Worm (Caenorhabditis elegans) whole organism, L3 larva: ENCODE results near the gene W03C9.6.

Experiments
- ZK546.5 ChIP-seq: sonication (generic microtip); optimal IDR thresholded peaks from 2 replicates; lab custom pipeline; 2017; ENCODE audit warnings: missing biosample characterization, missing genetic modification characterization
- aly-2 ChIP-seq: fragments of 150-350 bp; optimal IDR thresholded peaks from 2 replicates; lab custom pipeline; 2014; ENCODE audit warnings: missing biosample characterization, missing genetic modification characterization
- ama-1 ChIP-seq: fragments of 150-350 bp; optimal IDR thresholded peaks from 2 replicates; lab custom pipeline; 2018
- ceh-16 ChIP-seq: sonication (generic microtip); optimal IDR thresholded peaks from 2 replicates; lab custom pipeline; 2017; ENCODE audit warnings: missing biosample characterization, missing genetic modification characterization
- ceh-28 ChIP-seq: fragments of 150-350 bp; optimal IDR thresholded peaks from 2 replicates; lab custom pipeline; 2014; ENCODE audit warnings: missing biosample characterization, missing genetic modification reagents, missing genetic modification characterization
- ceh-82 ChIP-seq: fragments of 150-350 bp; optimal IDR thresholded peaks from 2 replicates; lab custom pipeline; 2014; ENCODE audit warnings: missing biosample characterization, missing genetic modification characterization
- ceh-9 ChIP-seq: sonication (generic microtip); optimal IDR thresholded peaks from 2 replicates; lab custom pipeline; 2018; ENCODE audit warnings: missing biosample characterization, missing genetic modification characterization
- daf-12 ChIP-seq: fragments of 150-350 bp; optimal IDR thresholded peaks from 2 replicates; lab custom pipeline; 2014; ENCODE audit warnings: missing biosample characterization, missing genetic modification reagents, missing genetic modification characterization
- egl-27 ChIP-seq: sonication (generic microtip); optimal IDR thresholded peaks from 4 replicates; lab custom pipeline; 2017; ENCODE audit warnings: missing biosample characterization, missing genetic modification reagents, missing genetic modification characterization
- egl-5 ChIP-seq: fragments of 150-350 bp; optimal IDR thresholded peaks from 2 replicates; lab custom pipeline; 2017; ENCODE audit warnings: missing biosample characterization, missing genetic modification reagents, missing genetic modification characterization, inconsistent platforms
- elt-2 ChIP-seq: sonication (generic microtip); optimal IDR thresholded peaks from 2 replicates; lab custom pipeline; 2016; ENCODE audit warnings: missing genetic modification reagents, mild to moderate bottlenecking, missing genetic modification characterization, missing compliant biosample characterization
- elt-3 ChIP-seq, 3 experiments: fragments of 150-350 bp in 1 of 3; sonication (generic microtip) in 2 of 3; optimal IDR thresholded peaks; 2 replicates in 2 of 3; 4 replicates in 1 of 3; lab custom pipeline; 2014 to 2017; ENCODE audit warnings: missing biosample characterization in 3 of 3, missing genetic modification characterization in 3 of 3
- eor-1 ChIP-seq, 2 experiments: fragments of 150-350 bp; optimal IDR thresholded peaks; 2 replicates each; lab custom pipeline; 2014 to 2018; ENCODE audit warnings: missing biosample characterization in 2 of 2, missing genetic modification characterization in 2 of 2
- fkh-10 ChIP-seq: sonication (generic microtip); optimal IDR thresholded peaks from 2 replicates; lab custom pipeline; 2017; ENCODE audit warnings: missing biosample characterization, missing genetic modification reagents, missing genetic modification characterization
- fkh-2 ChIP-seq: fragments of 150-350 bp; optimal IDR thresholded peaks from 2 replicates; lab custom pipeline; 2014; ENCODE audit warnings: missing biosample characterization, missing genetic modification reagents, missing genetic modification characterization
- fos-1 ChIP-seq: fragments of 150-350 bp; optimal IDR thresholded peaks from 2 replicates; lab custom pipeline; 2014; ENCODE audit warnings: missing biosample characterization, missing genetic modification characterization
- hmg-11 ChIP-seq: sonication (generic microtip); optimal IDR thresholded peaks from 2 replicates; lab custom pipeline; 2016; ENCODE audit warnings: missing genetic modification characterization, missing compliant biosample characterization
- jun-1 ChIP-seq: fragments of 150-350 bp; optimal IDR thresholded peaks from 2 replicates; lab custom pipeline; 2014; ENCODE audit warnings: missing biosample characterization, missing genetic modification reagents, missing genetic modification characterization
- lin-15B ChIP-seq: fragments of 150-350 bp; optimal IDR thresholded peaks from 2 replicates; lab custom pipeline; 2014; ENCODE audit warnings: missing biosample characterization, missing genetic modification characterization
- lin-39 ChIP-seq: fragments of 150-350 bp; optimal IDR thresholded peaks from 2 replicates; lab custom pipeline; 2018; ENCODE audit warnings: missing biosample characterization, missing genetic modification reagents, missing genetic modification characterization
- lsy-12 ChIP-seq: sonication (generic microtip); optimal IDR thresholded peaks from 2 replicates; lab custom pipeline; 2016; ENCODE audit warnings: mild to moderate bottlenecking, missing genetic modification characterization, missing compliant biosample characterization
- mdl-1 ChIP-seq: fragments of 150-350 bp; optimal IDR thresholded peaks from 2 replicates; lab custom pipeline; 2014; ENCODE audit warnings: missing biosample characterization, missing genetic modification characterization
- mml-1 ChIP-seq: fragments of 150-350 bp; sonication (generic microtip); optimal IDR thresholded peaks from 3 replicates; lab custom pipeline; 2014; ENCODE audit warnings: missing biosample characterization, missing genetic modification characterization
- nfya-1 ChIP-seq: sonication (generic microtip); optimal IDR thresholded peaks from 2 replicates; lab custom pipeline; 2017; ENCODE audit warnings: missing genetic modification characterization, mild to moderate bottlenecking, missing compliant biosample characterization, antibody characterized with exemption, moderate library complexity; ENCODE audit not compliant: insufficient read depth
- nhr-11 ChIP-seq: fragments of 150-350 bp; optimal IDR thresholded peaks from 2 replicates; lab custom pipeline; 2014; ENCODE audit warnings: missing biosample characterization, missing genetic modification characterization
- nhr-23 ChIP-seq: fragments of 150-350 bp; optimal IDR thresholded peaks from 2 replicates; lab custom pipeline; 2014; ENCODE audit warnings: missing biosample characterization, missing genetic modification reagents, missing genetic modification characterization
- nhr-237 ChIP-seq: fragments of 150-350 bp; optimal IDR thresholded peaks from 2 replicates; lab custom pipeline; 2014; ENCODE audit warnings: missing biosample characterization, missing genetic modification characterization
- nhr-25 ChIP-seq: sonication (generic microtip); optimal IDR thresholded peaks from 2 replicates; lab custom pipeline; 2017; ENCODE audit warnings: missing biosample characterization, missing genetic modification characterization
- nhr-28 ChIP-seq: fragments of 150-350 bp; optimal IDR thresholded peaks from 2 replicates; lab custom pipeline; 2014; ENCODE audit warnings: missing biosample characterization, missing genetic modification characterization
- nhr-43 ChIP-seq: sonication (generic microtip); optimal IDR thresholded peaks from 2 replicates; lab custom pipeline; 2016; ENCODE audit warnings: mild to moderate bottlenecking, missing genetic modification characterization, missing compliant biosample characterization; ENCODE audit not compliant: poor library complexity, severe bottlenecking
- nhr-76 ChIP-seq: fragments of 150-350 bp; sonication (generic microtip); optimal IDR thresholded peaks from 5 replicates; lab custom pipeline; 2014; ENCODE audit warnings: missing biosample characterization, missing genetic modification characterization
- nhr-77 ChIP-seq: fragments of 150-350 bp; optimal IDR thresholded peaks from 2 replicates; lab custom pipeline; 2014; ENCODE audit warnings: missing biosample characterization, missing genetic modification characterization
- pha-4 ChIP-seq: fragments of 150-350 bp; optimal IDR thresholded peaks from 2 replicates; lab custom pipeline; 2014; ENCODE audit warnings: missing biosample characterization, missing genetic modification reagents, missing genetic modification characterization
- pqm-1 ChIP-seq: fragments of 150-350 bp; optimal IDR thresholded peaks from 2 replicates; lab custom pipeline; 2017; ENCODE audit warnings: missing biosample characterization, missing genetic modification characterization, inconsistent platforms
- sea-2 ChIP-seq: fragments of 150-350 bp; sonication (generic microtip); optimal IDR thresholded peaks from 4 replicates; lab custom pipeline; 2014; ENCODE audit warnings: missing biosample characterization, missing genetic modification reagents, missing genetic modification characterization
- skn-1 ChIP-seq: fragments of 150-350 bp; optimal IDR thresholded peaks from 2 replicates; lab custom pipeline; 2014; ENCODE audit warnings: missing biosample characterization, missing genetic modification characterization
- snpc-4 ChIP-seq: fragments of 150-350 bp; optimal IDR thresholded peaks from 2 replicates; lab custom pipeline; 2014; ENCODE audit warnings: missing biosample characterization, missing genetic modification characterization
- tbx-2 ChIP-seq: sonication (generic microtip); optimal IDR thresholded peaks from 2 replicates; lab custom pipeline; 2016; ENCODE audit warnings: mild to moderate bottlenecking, missing genetic modification characterization, missing compliant biosample characterization
- unc-39 ChIP-seq: sonication (generic microtip); optimal IDR thresholded peaks from 4 replicates; lab custom pipeline; 2017; ENCODE audit warnings: missing biosample characterization, missing genetic modification characterization
- zag-1 ChIP-seq: fragments of 150-350 bp; optimal IDR thresholded peaks from 2 replicates; lab custom pipeline; 2014; ENCODE audit warnings: missing biosample characterization, missing genetic modification characterization
- ztf-11 ChIP-seq: fragments of 150-350 bp; optimal IDR thresholded peaks from 2 replicates; lab custom pipeline; 2014; ENCODE audit warnings: missing biosample characterization, missing genetic modification characterization
- ztf-4 ChIP-seq: fragments of 150-350 bp; optimal IDR thresholded peaks from 2 replicates; lab custom pipeline; 2014; ENCODE audit warnings: missing biosample characterization, missing genetic modification characterization

W03C9.6 gene

ce11 chrII:11962083-11962482 lies 7.8 kb downstream of the W03C9.6 start, which contains the start of the genes W03C9.1 and W03C9.2:
Gene W03C9.1 (minus strand): TSS chrII:11962128.
Gene W03C9.2 (plus strand): TSS chrII:11962368.
- no peak for TF ChIP-seq lin-39 (tag; lab: Kevin White, UChicago)
- TF ChIP-seq lin-15B (tag; lab: Kevin White, UChicago), result peak; percentile 11

- TF ChIP-seq ceh-16 (tag; lab: Kevin White, UChicago) (no peak), nfya-1 (tag; lab: Kevin White, UChicago) (peak; percentile 79), fkh-10 (GFP tag; lab: Kevin White, UChicago) (no peak), ceh-82 (tag; lab: Kevin White, UChicago) (no peak)
These were observed 8.9 kb downstream of the W03C9.6 start for ce11 chrII:11963132-11963630.

ce11 chrII:11964847-11965246 lies 10.5 kb downstream of the W03C9.6 start:
- no peak for TF ChIP-seq jun-1
- TF ChIP-seq ama-1, result peak; percentile 65
- peak; percentile 10 for TF ChIP-seq lsy-12 (tag; lab: Kevin White, UChicago)

- TF ChIP-seq pha-4 (tag; lab: Kevin White, UChicago) (peak; percentile 1), pqm-1 (tag; lab: Kevin White, UChicago) (peak; percentile 7), skn-1 (tag; lab: Kevin White, UChicago) (no peak), nfya-1 (tag; lab: Kevin White, UChicago) (no peak), nhr-11 (tag; lab: Kevin White, UChicago) (no peak), ama-1 (peak; percentile 71), elt-2 (tag; lab: Kevin White, UChicago) (peak; percentile 37)
These were observed 12.3 kb downstream of the W03C9.6 start, which contains the start of gene rab-7 for ce11 chrII:11966602-11967001. Gene rab-7 (minus strand): TSS chrII:11966931.

ce11 chrII:11967507-11968127 lies 13.3 kb downstream of the W03C9.6 start, which contains the start of gene W03C9.5:
Gene W03C9.5 (minus strand): TSS chrII:11967544.
- TF ChIP-seq sea-2 (GFP tag; lab: Kevin White, UChicago), result no peak
- TF ChIP-seq ceh-9, result no peak
- peak; percentile 36 for TF ChIP-seq nhr-76 (tag; lab: Kevin White, UChicago)
- peak; percentile 63 for TF ChIP-seq skn-1 (tag; lab: Kevin White, UChicago)
- TF ChIP-seq nhr-25, result peak; percentile 97
- TF ChIP-seq lin-39 (tag; lab: Kevin White, UChicago), result peak; percentile 95
- TF ChIP-seq elt-2 (tag; lab: Kevin White, UChicago), result peak; percentile 77
- TF ChIP-seq fos-1 (tag; lab: Kevin White, UChicago), result peak; percentile 22
- peak; percentile 35 for TF ChIP-seq pqm-1 (tag; lab: Kevin White, UChicago)
- TF ChIP-seq jun-1, result peak; percentile 93
- no peak for TF ChIP-seq ztf-11 (tag; lab: Kevin White, UChicago)
- no peak for TF ChIP-seq nhr-237
- peak; percentile 17 for TF ChIP-seq ceh-82 (tag; lab: Kevin White, UChicago)
- peak; percentile 94 for TF ChIP-seq pha-4 (tag; lab: Kevin White, UChicago)
- no peak for TF ChIP-seq unc-39 (tag; lab: Kevin White, UChicago)
- peak; percentile 65 for TF ChIP-seq ceh-28 (tag; lab: Kevin White, UChicago)
- TF ChIP-seq ama-1, result peak; percentile 55
- TF ChIP-seq ZK546.5 (tag; lab: Kevin White, UChicago), result peak; percentile 12
- peak; percentile 69 for TF ChIP-seq egl-5 (tag; lab: Kevin White, UChicago)
- peak; percentile 51 for TF ChIP-seq zag-1 (tag; lab: Kevin White, UChicago)
- no peak for TF ChIP-seq daf-12
- peak; percentile 89 for TF ChIP-seq nhr-11 (tag; lab: Kevin White, UChicago)
- peak; percentile 86 for TF ChIP-seq nhr-23 (tag; lab: Kevin White, UChicago)
- TF ChIP-seq elt-3 (tag; optimal IDR thresholded peaks at IDR 0.05; lab: Kevin White, UChicago), result peak in 1 of 3 experiments; percentile 63
- TF ChIP-seq aly-2 (tag; lab: Kevin White, UChicago), result no peak
- peak; percentile 77 for TF ChIP-seq nhr-43 (tag; lab: Kevin White, UChicago)
- peak; percentile 20 for TF ChIP-seq hmg-11 (tag; lab: Kevin White, UChicago)
- TF ChIP-seq ztf-4, result no peak
- TF ChIP-seq nhr-28 (tag; lab: Kevin White, UChicago), result peak; percentile 37
- TF ChIP-seq mml-1 (tag; lab: Kevin White, UChicago), result no peak
- TF ChIP-seq mdl-1 (tag; lab: Kevin White, UChicago), result peak; percentile 79
- peak; percentile 57 for TF ChIP-seq egl-27 (tag; lab: Kevin White, UChicago)
- peak; percentile 91 for TF ChIP-seq lsy-12 (tag; lab: Kevin White, UChicago)
- TF ChIP-seq lin-15B (tag; lab: Kevin White, UChicago), result peak; percentile 98
- TF ChIP-seq snpc-4 (tag; lab: Kevin White, UChicago), result peak; percentile 83
- TF ChIP-seq tbx-2, result peak; percentile 54
- TF ChIP-seq eor-1 (tag; optimal IDR thresholded peaks at IDR 0.05; lab: Kevin White, UChicago), result no peak
- peak; percentile 27 for TF ChIP-seq nhr-77 (tag; lab: Kevin White, UChicago)
- no peak for TF ChIP-seq fkh-2
